Worm (Caenorhabditis elegans) whole organism, young adult: ENCODE results near the gene eak-7.

Experiments used
- B0035.1 ChIP-seq: sonication (generic microtip); optimal IDR thresholded peaks from 2 replicates; lab custom pipeline; 2016; ENCODE audit warnings: missing genetic modification characterization, mild to moderate bottlenecking, missing compliant biosample characterization, missing genotype, missing genetic modification reagents
- B0261.1 ChIP-seq: sonication (generic microtip); optimal IDR thresholded peaks from 2 replicates; lab custom pipeline; 2016; ENCODE audit warnings: mild to moderate bottlenecking, missing genetic modification characterization, moderate library complexity, missing compliant biosample characterization
- B0336.3 ChIP-seq: fragments of 200-800 bp; sonication (Bioruptor generic); IDR thresholded peaks from 2 replicates; pipeline ENCODE4 v1.3.6; 2022; ENCODE audit warnings: missing genetic modification characterization, missing compliant biosample characterization
- F10E7.11 ChIP-seq: sonication (generic microtip); optimal IDR thresholded peaks from 2 replicates; lab custom pipeline; 2017; ENCODE audit warnings: mild to moderate bottlenecking, missing genetic modification characterization, moderate library complexity, missing compliant biosample characterization
- F22D6.2 ChIP-seq: sonication (generic microtip); optimal IDR thresholded peaks from 2 replicates; lab custom pipeline; 2016; ENCODE audit warnings: mild to moderate bottlenecking, missing genetic modification characterization, missing compliant biosample characterization
- F23B12.7 ChIP-seq: sonication (generic microtip); optimal IDR thresholded peaks from 2 replicates; lab custom pipeline; 2017; ENCODE audit warnings: missing genetic modification characterization, mild to moderate bottlenecking, missing compliant biosample characterization, antibody characterized with exemption, moderate library complexity; ENCODE audit not compliant: insufficient read depth
- F33H1.4 ChIP-seq: fragments of 200-800 bp; sonication (Bioruptor generic); IDR thresholded peaks from 2 replicates; pipeline ENCODE4 v1.3.6; 2022; ENCODE audit warnings: missing genetic modification reagents, missing genetic modification characterization, missing compliant biosample characterization
- F37B4.10 ChIP-seq: fragments of 200-800 bp; sonication (Bioruptor generic); IDR thresholded peaks from 2 replicates; pipeline ENCODE4 v1.3.6; 2022; ENCODE audit warnings: missing genetic modification characterization, missing compliant biosample characterization
- F39B2.1 ChIP-seq: fragments of 200-800 bp; sonication (Bioruptor generic); IDR thresholded peaks from 2 replicates; pipeline ENCODE4 v1.3.6; 2022; ENCODE audit warnings: missing genetic modification reagents, missing genetic modification characterization, missing compliant biosample characterization
- F49E8.2 ChIP-seq: sonication (generic microtip); optimal IDR thresholded peaks from 3 replicates; lab custom pipeline; 2017; ENCODE audit warnings: missing genetic modification characterization, mild to moderate bottlenecking, missing compliant biosample characterization, antibody characterized with exemption, moderate library complexity; ENCODE audit not compliant: insufficient read depth
- Y53G8AR.9 ChIP-seq: fragments of 200-800 bp; sonication (Bioruptor generic); conservative IDR thresholded peaks from 2 replicates; pipeline ENCODE4 v1.3.6; 2022; ENCODE audit warnings: missing genetic modification reagents, missing genetic modification characterization, missing compliant biosample characterization
- Y56A3A.18 ChIP-seq: fragments of 200-800 bp; sonication (Bioruptor generic); IDR thresholded peaks from 2 replicates; pipeline ENCODE4 v1.3.6; 2022; ENCODE audit warnings: missing genetic modification reagents, missing genetic modification characterization, missing compliant biosample characterization
- Y79H2A.3 ChIP-seq: fragments of 200-800 bp; sonication (Bioruptor generic); conservative IDR thresholded peaks from 2 replicates; pipeline ENCODE4 v1.3.6; 2022; ENCODE audit warnings: missing genetic modification reagents, missing genetic modification characterization, missing compliant biosample characterization
- ZK185.1 ChIP-seq: sonication (generic microtip); optimal IDR thresholded peaks from 2 replicates; lab custom pipeline; 2016; ENCODE audit warnings: mild to moderate bottlenecking, missing genetic modification characterization, missing compliant biosample characterization; ENCODE audit not compliant: poor library complexity, severe bottlenecking
- attf-3 ChIP-seq: fragments of 200-800 bp; sonication (Bioruptor generic); conservative IDR thresholded peaks from 2 replicates; pipeline ENCODE4 v1.3.6; 2022; ENCODE audit warnings: missing genetic modification reagents, missing genetic modification characterization, missing compliant biosample characterization
- attf-6 ChIP-seq: fragments of 200-800 bp; sonication (Bioruptor generic); IDR thresholded peaks from 2 replicates; pipeline ENCODE4 v1.3.6; 2022; ENCODE audit warnings: missing genetic modification reagents, missing genetic modification characterization, missing compliant biosample characterization
- ccch-3 ChIP-seq: fragments of 200-800 bp; sonication (Bioruptor generic); optimal IDR thresholded peaks from 2 replicates; lab custom pipeline; 2018; ENCODE audit warnings: mild to moderate bottlenecking, missing genetic modification characterization, missing compliant biosample characterization
- egrh-3 ChIP-seq: fragments of 200-800 bp; sonication (Bioruptor generic); IDR thresholded peaks from 2 replicates; pipeline ENCODE4 v1.3.6; 2022; ENCODE audit warnings: missing genetic modification reagents, missing genetic modification characterization, missing compliant biosample characterization
- ekl-4 ChIP-seq: fragments of 200-800 bp; sonication (Bioruptor generic); IDR thresholded peaks from 2 replicates; pipeline ENCODE4 v1.3.6; 2022; ENCODE audit warnings: missing genetic modification reagents, missing genetic modification characterization, missing compliant biosample characterization
- fkh-3 ChIP-seq: sonication (generic microtip); optimal IDR thresholded peaks from 2 replicates; lab custom pipeline; 2016; ENCODE audit warnings: mild to moderate bottlenecking, missing genetic modification characterization, missing compliant biosample characterization
- hlh-12 ChIP-seq: sonication (generic microtip); optimal IDR thresholded peaks from 2 replicates; lab custom pipeline; 2016; ENCODE audit warnings: missing genetic modification characterization, missing compliant biosample characterization
- hlh-26 ChIP-seq: fragments of 200-800 bp; sonication (Bioruptor generic); conservative IDR thresholded peaks from 2 replicates; pipeline ENCODE4 v1.3.6; 2022; ENCODE audit warnings: missing genetic modification reagents, missing genetic modification characterization, missing compliant biosample characterization
- hrde-1 ChIP-seq: sonication (generic microtip); optimal IDR thresholded peaks from 2 replicates; lab custom pipeline; 2016; ENCODE audit warnings: missing genetic modification characterization, mild to moderate bottlenecking, missing compliant biosample characterization, moderate library complexity, missing genotype, missing genetic modification reagents, borderline replicate concordance
- hsf-1 ChIP-seq: fragments of 200-800 bp; sonication (Bioruptor generic); IDR thresholded peaks from 2 replicates; pipeline ENCODE4 v1.3.6; 2022; ENCODE audit warnings: missing genetic modification reagents, missing genetic modification characterization, missing compliant biosample characterization
- let-526 ChIP-seq: fragments of 200-800 bp; sonication (Bioruptor generic); IDR thresholded peaks from 2 replicates; pipeline ENCODE4 v1.3.6; 2022; ENCODE audit warnings: missing genetic modification reagents, missing genetic modification characterization, missing compliant biosample characterization
- let-607 ChIP-seq, 2 experiments: fragments of 200-800 bp in 1 of 2; sonication (Bioruptor generic) in 1 of 2; sonication (generic microtip) in 1 of 2; optimal IDR thresholded peaks; 2 replicates each; lab custom pipeline; 2016 to 2018; ENCODE audit warnings: mild to moderate bottlenecking in 2 of 2, missing compliant biosample characterization in 2 of 2, missing genetic modification characterization in 2 of 2, moderate library complexity in 2 of 2, missing genotype in 1 of 2
- lin-26 ChIP-seq: fragments of 200-800 bp; sonication (Bioruptor generic); IDR thresholded peaks from 2 replicates; pipeline ENCODE4 v1.3.6; 2022; ENCODE audit warnings: missing genetic modification reagents, missing genetic modification characterization, missing compliant biosample characterization
- lin-40 ChIP-seq: sonication (generic microtip); optimal IDR thresholded peaks from 2 replicates; lab custom pipeline; 2016; ENCODE audit warnings: missing genetic modification characterization, mild to moderate bottlenecking, missing compliant biosample characterization, missing genotype, missing genetic modification reagents
- lsl-1 ChIP-seq: fragments of 200-800 bp; sonication (Bioruptor generic); optimal IDR thresholded peaks from 2 replicates; lab custom pipeline; 2018; ENCODE audit warnings: mild to moderate bottlenecking, missing genetic modification characterization, moderate library complexity, missing compliant biosample characterization
- mcd-1 ChIP-seq: fragments of 200-800 bp; sonication (Bioruptor generic); IDR thresholded peaks from 2 replicates; pipeline ENCODE4 v1.3.6; 2022; ENCODE audit warnings: missing genetic modification reagents, missing genetic modification characterization, missing compliant biosample characterization
- mel-28 ChIP-seq: sonication (generic microtip); optimal IDR thresholded peaks from 2 replicates; lab custom pipeline; 2016; ENCODE audit warnings: borderline replicate concordance, mild to moderate bottlenecking, missing genetic modification characterization, missing compliant biosample characterization
- mxl-1 ChIP-seq: sonication (generic microtip); optimal IDR thresholded peaks from 2 replicates; lab custom pipeline; 2016; ENCODE audit warnings: missing genetic modification characterization, missing compliant biosample characterization
- nfyb-1 ChIP-seq: fragments of 200-800 bp; sonication (Bioruptor generic); IDR thresholded peaks from 2 replicates; pipeline ENCODE4 v1.3.6; 2022; ENCODE audit warnings: missing genetic modification reagents, missing genetic modification characterization, missing compliant biosample characterization
- nhr-179 ChIP-seq: sonication (generic microtip); optimal IDR thresholded peaks from 2 replicates; lab custom pipeline; 2016; ENCODE audit warnings: mild to moderate bottlenecking, missing genetic modification characterization, missing compliant biosample characterization
- nhr-80 ChIP-seq: sonication (generic microtip); optimal IDR thresholded peaks from 2 replicates; lab custom pipeline; 2016; ENCODE audit warnings: missing genetic modification characterization, missing compliant biosample characterization
- snpc-1.1 ChIP-seq: sonication (generic microtip); optimal IDR thresholded peaks from 2 replicates; lab custom pipeline; 2017; ENCODE audit warnings: missing genetic modification characterization, mild to moderate bottlenecking, missing compliant biosample characterization, antibody characterized with exemption, moderate library complexity, missing genotype, missing genetic modification reagents; ENCODE audit not compliant: insufficient read depth
- snpc-1.3 ChIP-seq: sonication (generic microtip); optimal IDR thresholded peaks from 2 replicates; lab custom pipeline; 2017; ENCODE audit warnings: missing genetic modification characterization, mild to moderate bottlenecking, missing compliant biosample characterization, antibody characterized with exemption, moderate library complexity, missing genotype, missing genetic modification reagents; ENCODE audit not compliant: insufficient read depth
- snpc-4 ChIP-seq, 5 experiments: fragments of 150-350 bp in 1 of 5; sonication (generic microtip) in 4 of 5; optimal IDR thresholded peaks; 2 replicates each; lab custom pipeline; 2014 to 2018; ENCODE audit warnings: missing genetic modification characterization in 5 of 5, missing biosample characterization in 3 of 5, antibody characterized with exemption in 2 of 5, mild to moderate bottlenecking in 2 of 5, missing compliant biosample characterization in 2 of 5, missing genotype in 2 of 5, moderate library complexity in 2 of 5, missing genetic modification reagents in 1 of 5
- zfh-2 ChIP-seq: fragments of 200-800 bp; sonication (Bioruptor generic); conservative IDR thresholded peaks from 2 replicates; pipeline ENCODE4 v1.3.6; 2022; ENCODE audit warnings: missing genetic modification reagents, missing genetic modification characterization, missing compliant biosample characterization

eak-7 gene

DNA sequence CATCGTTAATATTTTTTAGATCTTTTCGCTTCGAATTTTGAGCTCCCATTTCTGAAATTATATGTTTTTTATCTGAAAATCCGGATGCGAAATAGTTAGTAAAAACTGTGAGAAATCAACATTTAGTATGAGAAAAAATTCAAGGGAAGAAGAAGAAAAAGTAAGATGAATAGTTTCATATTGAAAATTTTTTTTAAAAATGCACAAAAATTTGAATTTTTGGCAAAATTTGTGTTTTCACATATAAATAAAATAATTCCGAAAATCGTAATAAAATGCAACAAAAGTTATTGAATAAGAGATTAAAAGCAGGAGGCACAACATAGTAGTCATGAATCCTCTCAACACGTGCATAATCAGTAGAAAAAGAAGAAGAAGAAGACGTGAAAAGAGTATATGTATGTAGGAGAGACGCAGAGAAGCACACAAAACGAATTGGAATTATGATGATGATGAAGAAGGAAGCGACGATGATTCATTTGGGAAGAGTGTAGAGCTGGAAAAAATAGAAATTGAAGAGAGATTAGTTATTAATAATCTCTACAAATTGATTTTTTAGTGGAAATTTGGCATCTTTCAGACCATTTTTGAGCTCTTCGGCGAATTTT is at the start of gene eak-7:
Gene eak-7, minus strand, starts transcription at position 51 of the 608 bp plus-strand sequence.
- 0 out of 2 replicates have a peak, but pooled peaks have one; percentile 28 for TF ChIP-seq hsf-1
- no peak for TF ChIP-seq Y56A3A.18 (GFP tag; lab: Robert Waterston, UW)

ce11 chrIV:12615122-12615745 is 49.5 kb upstream of the eak-7 start:
- TF ChIP-seq F22D6.2 (tag; lab: Kevin White, UChicago) (no peak), zfh-2 (GFP tag; lab: Robert Waterston, UW) (0 out of 2 replicates have a peak, but pooled peaks have one; percentile 35), lin-26 (GFP tag; lab: Robert Waterston, UW) (no peak), mcd-1 (GFP tag; lab: Robert Waterston, UW) (0 out of 2 replicates have a peak, but pooled peaks have one; percentile 17), F37B4.10 (GFP tag; lab: Robert Waterston, UW) (no peak)
- TF ChIP-seq, all 124 proteins: peak for 2

- no peak for TF ChIP-seq snpc-4 (GFP tag; optimal IDR thresholded peaks at IDR 0.05; lab: Kevin White, UChicago)
- TF ChIP-seq snpc-4 (tag; optimal IDR thresholded peaks at IDR 0.05; lab: Kevin White, UChicago), result no peak
- TF ChIP-seq B0261.1 (tag; lab: Kevin White, UChicago), result no peak
- TF ChIP-seq hlh-12 (tag; lab: Kevin White, UChicago), result no peak
- no peak for TF ChIP-seq attf-3
- TF ChIP-seq F39B2.1, result no peak
- TF ChIP-seq hrde-1 (tag; lab: Kevin White, UChicago), result no peak
- no peak for TF ChIP-seq let-526 (GFP tag; lab: Robert Waterston, UW)
- no peak for TF ChIP-seq ZK185.1 (tag; lab: Kevin White, UChicago)
- TF ChIP-seq let-607 (tag; optimal IDR thresholded peaks at IDR 0.05; lab: Kevin White, UChicago), result no peak
- TF ChIP-seq ccch-3 (GFP tag; lab: Kevin White, UChicago), result no peak
- no peak for TF ChIP-seq lin-40 (tag; lab: Kevin White, UChicago)
- TF ChIP-seq snpc-1.1 (tag; lab: Kevin White, UChicago), result no peak
- no peak for TF ChIP-seq mel-28
- TF ChIP-seq nfyb-1 (GFP tag; lab: Robert Waterston, UW), result no peak
- TF ChIP-seq zfh-2 (GFP tag; lab: Robert Waterston, UW), result no peak
- TF ChIP-seq attf-6 (GFP tag; lab: Robert Waterston, UW), result no peak
- no peak for TF ChIP-seq egrh-3 (GFP tag; lab: Robert Waterston, UW)
- no peak for TF ChIP-seq F10E7.11 (tag; lab: Kevin White, UChicago)
- TF ChIP-seq, all 124 proteins: peak for 0
Measured at ce11 chrIV:12614624-12615023, 48.8 kb upstream of the eak-7 start, which contains the start of gene efa-6. efa-6 (minus strand) TSS chrIV:12614724.

- TF ChIP-seq hlh-26 (GFP tag; lab: Robert Waterston, UW) (no peak), snpc-1.1 (tag; lab: Kevin White, UChicago) (no peak), nhr-80 (no peak), ekl-4 (GFP tag; lab: Robert Waterston, UW) (no peak), fkh-3 (no peak), F49E8.2 (tag; lab: Kevin White, UChicago) (peak; percentile 40), snpc-4 (GFP tag; optimal IDR thresholded peaks at IDR 0.05; lab: Kevin White, UChicago) (no peak), snpc-4 (tag; optimal IDR thresholded peaks at IDR 0.05; lab: Kevin White, UChicago) (peak in 1 of 4 experiments; percentile 50), F23B12.7 (tag; lab: Kevin White, UChicago) (peak; percentile 11), mxl-1 (tag; lab: Kevin White, UChicago) (no peak), lsl-1 (peak; percentile 22), Y79H2A.3 (GFP tag; lab: Robert Waterston, UW) (0 out of 2 replicates have a peak, but pooled peaks have one; percentile 11), F33H1.4 (GFP tag; lab: Robert Waterston, UW) (0 out of 2 replicates have a peak, but pooled peaks have one; percentile 6), Y53G8AR.9 (0 out of 2 replicates have a peak, but pooled peaks have one; percentile 38), nhr-179 (no peak), B0035.1 (no peak), snpc-1.3 (tag; lab: Kevin White, UChicago) (peak; percentile 42), B0336.3 (GFP tag; lab: Robert Waterston, UW) (peak; percentile 21; the same call in 1 of the 2 replicates), zfh-2 (GFP tag; lab: Robert Waterston, UW) (no peak)
Measured at ce11 chrIV:12605401-12605800, 39.6 kb upstream of the eak-7 start, which contains the start of gene Y55D9A.2. Y55D9A.2 (minus strand) TSS chrIV:12605431.
